Fruit fly (Drosophila melanogaster) whole organism, adult: Measurements from ENCODE around the gene CG11854.

Source experiments
- CG11617 ChIP-seq: fragments of 200-800 bp; sonication (Bioruptor generic); optimal IDR thresholded peaks from 2 replicates; lab custom pipeline; 2017; ENCODE audit warnings: mild to moderate bottlenecking, missing biosample characterization, missing genetic modification reagents, missing genetic modification characterization
- CG12768 ChIP-seq: fragments of 200-800 bp; sonication (Bioruptor generic); optimal IDR thresholded peaks from 2 replicates; lab custom pipeline; 2017; ENCODE audit warnings: missing biosample characterization, missing genetic modification characterization, mild to moderate bottlenecking, moderate library complexity, missing genetic modification reagents
- CG1620 ChIP-seq: fragments of 200-800 bp; sonication (Bioruptor generic); optimal IDR thresholded peaks from 2 replicates; lab custom pipeline; 2016; ENCODE audit warnings: missing biosample characterization, missing genetic modification characterization
- CG7045 ChIP-seq: fragments of 200-800 bp; sonication (Bioruptor generic); optimal IDR thresholded peaks from 2 replicates; lab custom pipeline; 2017; ENCODE audit warnings: missing biosample characterization, mild to moderate bottlenecking, missing genetic modification characterization
- CG7101 ChIP-seq: fragments of 200-800 bp; sonication (Bioruptor generic); optimal IDR thresholded peaks from 2 replicates; lab custom pipeline; 2018; ENCODE audit warnings: missing biosample characterization, mild to moderate bottlenecking, missing genetic modification characterization, moderate library complexity
- Hr96 ChIP-seq: fragments of 200-800 bp; sonication (Bioruptor generic); optimal IDR thresholded peaks from 2 replicates; lab custom pipeline; 2016; ENCODE audit warnings: missing biosample characterization, missing genetic modification characterization
- cnc ChIP-seq, 2 experiments: fragments of >200 bp; optimal IDR thresholded peaks; 2 replicates each; lab custom pipeline; 2017
- kay ChIP-seq: fragments of 200-800 bp; sonication (Bioruptor generic); peaks from one replicate; lab custom pipeline; 2016; ENCODE audit warnings: missing biosample characterization, missing genetic modification characterization, borderline replicate concordance
- ovo ChIP-seq: fragments of 200-800 bp; sonication (Bioruptor generic); optimal IDR thresholded peaks from 2 replicates; lab custom pipeline; 2016; ENCODE audit warnings: missing biosample characterization, missing genetic modification characterization
- tj ChIP-seq: fragments of 200-800 bp; sonication (Bioruptor generic); optimal IDR thresholded peaks from 3 replicates; lab custom pipeline; 2017; ENCODE audit warnings: missing biosample characterization, mild to moderate bottlenecking, missing genetic modification characterization, moderate library complexity

DNA sequence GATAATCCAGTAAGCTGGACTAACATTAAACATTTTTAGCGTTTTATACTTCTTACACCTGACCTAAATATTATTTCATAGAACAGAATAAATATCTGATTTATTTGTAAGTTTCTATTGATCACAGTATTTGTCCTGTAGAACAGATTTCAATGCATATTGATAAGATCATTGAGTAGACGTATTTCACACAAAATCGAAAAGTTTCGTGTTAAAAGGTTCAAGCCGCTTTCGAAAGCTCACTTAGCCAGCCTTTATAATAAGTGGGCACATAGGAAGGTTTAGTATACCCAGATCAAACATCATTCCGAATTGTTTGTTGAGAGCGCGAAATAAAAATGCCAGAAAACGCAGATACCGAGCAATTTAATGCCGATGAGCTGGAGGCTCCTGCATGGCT, 47.8 kb downstream of the CG11854 start, which contains the start of gene CG11893:
- no peak for TF ChIP-seq CG1620 (GFP tag; lab: Kevin White, UChicago)
- no peak for TF ChIP-seq Hr96 (GFP tag; lab: Kevin White, UChicago)
- TF ChIP-seq cnc (optimal IDR thresholded peaks at IDR 0.05; lab: Kevin White, UChicago), result no peak
- no peak for TF ChIP-seq CG12768 (GFP tag; lab: Kevin White, UChicago)
- TF ChIP-seq ovo (GFP tag; lab: Kevin White, UChicago), result no peak
- TF ChIP-seq CG7045 (GFP tag; lab: Kevin White, UChicago), result no peak
- no peak for TF ChIP-seq tj (GFP tag; lab: Kevin White, UChicago)
- TF ChIP-seq CG11617 (GFP tag; lab: Kevin White, UChicago), result no peak
- TF ChIP-seq CG7101 (tag; lab: Kevin White, UChicago), result no peak
- TF ChIP-seq kay (GFP tag; lab: Kevin White, UChicago), result peak; percentile 37
